Worm (Caenorhabditis elegans): ENCODE measurements around the gene T25B2.1.

Gene T25B2.1

ce11 chrX:6207687-6208088 lies 33.9 kb downstream of the T25B2.1 start, which contains the start of gene T13C5.6 (continued):
- TF ChIP-seq egrh-3 (GFP tag; IDR thresholded peaks at IDR 0.05) (peak; percentile 53), mes-4 (tag; optimal IDR thresholded peaks at IDR 0.05) (peak; percentile 87), chd-7 (tag; optimal IDR thresholded peaks at IDR 0.05) (peak; percentile 93), K11D2.4 (GFP tag; IDR thresholded peaks at IDR 0.05) (peak; percentile 75; the same call in 1 of the 2 replicates), Y79H2A.3 (GFP tag; conservative IDR thresholded peaks at IDR 0.05) (peak; percentile 66; the same call in 1 of the 2 replicates), let-526 (GFP tag; IDR thresholded peaks at IDR 0.05) (peak; percentile 87; the same call in 1 of the 2 replicates), let-607 (tag; optimal IDR thresholded peaks at IDR 0.05) (peak; percentile 80 to 84), athp-1 (tag; optimal IDR thresholded peaks at IDR 0.05) (peak; percentile 72), C06A6.2 (GFP tag; conservative IDR thresholded peaks at IDR 0.05) (peak; percentile 75; the same call in 1 of the 2 replicates), ama-1 (optimal IDR thresholded peaks at IDR 0.05) (no peak), ama-1 (GFP tag; optimal IDR thresholded peaks at IDR 0.05) (peak in 1 of 2 experiments; percentile 85), Y67H2A.10 (GFP tag; conservative IDR thresholded peaks at IDR 0.05) (0 out of 2 replicates have a peak, but pooled peaks have one; percentile 26), aptf-3 (GFP tag; IDR thresholded peaks at IDR 0.05) (peak; percentile 66; the same call in 1 of the 2 replicates), hlh-26 (GFP tag; conservative IDR thresholded peaks at IDR 0.05) (0 out of 2 replicates have a peak, but pooled peaks have one; percentile 43), madf-3 (GFP tag; IDR thresholded peaks at IDR 0.05) (no peak), sptf-2 (GFP tag; optimal IDR thresholded peaks at IDR 0.05) (peak; percentile 67), C17E4.6 (GFP tag; IDR thresholded peaks at IDR 0.05) (peak; percentile 26; the same call in 1 of the 2 replicates), nfya-2 (GFP tag; IDR thresholded peaks at IDR 0.05) (0 out of 2 replicates have a peak, but pooled peaks have one; percentile 37), efl-1 (GFP tag; optimal IDR thresholded peaks at IDR 0.05) (no peak), ekl-4 (GFP tag; IDR thresholded peaks at IDR 0.05) (peak; percentile 87), nhr-80 (tag; optimal IDR thresholded peaks at IDR 0.05) (peak; percentile 82), madf-10 (tag; optimal IDR thresholded peaks at IDR 0.05) (peak; percentile 85), ztf-26 (tag; optimal IDR thresholded peaks at IDR 0.05) (peak; percentile 80), F52B5.7 (tag; optimal IDR thresholded peaks at IDR 0.05) (peak; percentile 89), Y56A3A.18 (GFP tag; IDR thresholded peaks at IDR 0.05) (peak; percentile 91), madf-8 (GFP tag; conservative IDR thresholded peaks at IDR 0.05) (no peak), mcd-1 (GFP tag; IDR thresholded peaks at IDR 0.05) (peak; percentile 74), egl-18 (GFP tag; IDR thresholded peaks at IDR 0.05) (peak; percentile 65; the same call in 1 of the 2 replicates), dpff-1 (tag; optimal IDR thresholded peaks at IDR 0.05) (peak; percentile 2), nhr-90 (tag; optimal IDR thresholded peaks at IDR 0.05) (peak; percentile 91), hlh-12 (tag; optimal IDR thresholded peaks at IDR 0.05) (peak; percentile 20), B0336.3 (GFP tag; IDR thresholded peaks at IDR 0.05) (peak; percentile 85; the same call in 1 of the 2 replicates), ceh-27 (GFP tag; optimal IDR thresholded peaks at IDR 0.05) (peak; percentile 97), F57C9.4 (tag; optimal IDR thresholded peaks at IDR 0.05) (peak; percentile 91), akir-1 (GFP tag; optimal IDR thresholded peaks at IDR 0.05) (peak; percentile 79)

ce11 chrX:6208463-6208862 lies 34.7 kb downstream of the T25B2.1 start, which contains the start of gene C14F11.7:
Gene C14F11.7 (minus strand): TSS chrX:6208563.
- no peak for TF ChIP-seq F22D6.2 (tag; optimal IDR thresholded peaks at IDR 0.05)
- no peak for TF ChIP-seq madf-10 (tag; optimal IDR thresholded peaks at IDR 0.05)
- TF ChIP-seq K12H6.12 (tag; optimal IDR thresholded peaks at IDR 0.05), result no peak
- TF ChIP-seq chd-7 (tag; optimal IDR thresholded peaks at IDR 0.05), result no peak

ce11 chrX:6211322-6211820 lies 37.6 kb downstream of the T25B2.1 start:
- TF ChIP-seq bed-2 (GFP tag; IDR thresholded peaks at IDR 0.05) (no peak), T07F8.4 (tag; optimal IDR thresholded peaks at IDR 0.05) (no peak), egrh-3 (GFP tag; IDR thresholded peaks at IDR 0.05) (no peak), egl-44 (GFP tag; IDR thresholded peaks at IDR 0.05) (no peak), cebp-1 (GFP tag; IDR thresholded peaks at IDR 0.05) (no peak), cebp-1 (tag; optimal IDR thresholded peaks at IDR 0.05) (no peak), C06A6.2 (GFP tag; conservative IDR thresholded peaks at IDR 0.05) (no peak), ets-4 (GFP tag; optimal IDR thresholded peaks at IDR 0.05) (no peak), lin-40 (tag; optimal IDR thresholded peaks at IDR 0.05) (no peak)
